Fruit fly (Drosophila melanogaster): ENCODE data around the gene Gyc32E.

Gyc32E gene

DNA sequence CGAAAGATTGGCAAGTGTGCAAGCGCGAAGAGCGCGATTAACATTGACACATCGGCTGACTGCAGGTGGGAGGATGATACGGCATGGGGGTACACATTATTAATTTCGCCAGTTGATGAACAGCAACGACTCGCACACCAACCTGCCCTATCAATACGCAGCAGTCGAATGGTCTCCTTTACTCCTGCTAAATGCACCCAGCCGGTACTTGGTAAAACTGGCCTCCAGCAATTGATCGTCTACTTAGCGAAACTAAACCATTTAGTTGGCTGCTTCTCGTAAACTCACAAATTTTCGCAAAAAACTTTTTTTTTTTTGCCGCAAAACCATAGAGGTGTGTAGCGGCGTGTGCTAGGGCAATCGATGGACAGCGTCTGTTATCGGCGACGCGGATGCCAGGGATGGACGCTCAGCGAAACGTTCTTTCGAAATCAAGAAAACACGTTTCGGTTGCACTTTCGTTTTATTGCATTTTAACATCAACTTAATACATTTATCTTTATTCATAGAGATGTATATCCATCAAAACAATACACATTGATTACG, 48.3 kb downstream of the Gyc32E start, which contains the start of gene Ge-1 (continued):
- TF ChIP-seq CG15696 (tag; optimal IDR thresholded peaks at IDR 0.05) (no peak), amos (GFP tag; IDR thresholded peaks at IDR 0.05; ENCODE audit: partially characterized antibody) (peak; percentile 58), CG17829 (tag; optimal IDR thresholded peaks at IDR 0.05) (peak; percentile 25), CG7357 (GFP tag; IDR thresholded peaks at IDR 0.05) (no peak), Med (GFP tag) (peak; percentile 76), CG17385 (GFP tag; optimal IDR thresholded peaks at IDR 0.05) (no peak), Dip2 (GFP tag; IDR thresholded peaks at IDR 0.05) (no peak), Dek (tag; optimal IDR thresholded peaks at IDR 0.05) (no peak), CG2875 (GFP tag; optimal IDR thresholded peaks at IDR 0.05) (no peak), jigr1 (GFP tag; IDR thresholded peaks at IDR 0.05) (no peak), crp (GFP tag; optimal IDR thresholded peaks at IDR 0.05) (peak in 1 of 2 experiments; percentile 4), zf30C (GFP tag; optimal IDR thresholded peaks at IDR 0.05) (no peak), CG34422 (GFP tag; IDR thresholded peaks at IDR 0.05) (peak; percentile 84; the same call in 2 of the 3 replicates), CG12391 (tag; optimal IDR thresholded peaks at IDR 0.05) (no peak), sr (GFP tag; IDR thresholded peaks at IDR 0.05) (no peak), Ets97D (GFP tag; optimal IDR thresholded peaks at IDR 0.05) (peak; percentile 26), hth (optimal IDR thresholded peaks at IDR 0.05) (no peak), CG3163 (GFP tag; optimal IDR thresholded peaks at IDR 0.05) (no peak), insv (GFP tag; optimal IDR thresholded peaks at IDR 0.05) (no peak), CG10321 (GFP tag; IDR thresholded peaks at IDR 0.05) (no peak), CG30020 (tag; optimal IDR thresholded peaks at IDR 0.05) (peak; percentile 46), emc (GFP tag; optimal IDR thresholded peaks at IDR 0.05) (no peak), Dp (GFP tag; optimal IDR thresholded peaks at IDR 0.05) (peak; percentile 60), zfh2 (GFP tag; optimal IDR thresholded peaks at IDR 0.05) (no peak), CG9727 (GFP tag; optimal IDR thresholded peaks at IDR 0.05) (no peak), CG17612 (GFP tag; IDR thresholded peaks at IDR 0.05) (no peak), grau (tag; optimal IDR thresholded peaks at IDR 0.05) (no peak), CG8388 (GFP tag; optimal IDR thresholded peaks at IDR 0.05) (no peak), Neu2 (GFP tag; optimal IDR thresholded peaks at IDR 0.05; ENCODE audit: borderline replicate concordance) (no peak), Antp (GFP tag; optimal IDR thresholded peaks at IDR 0.05) (no peak), gsb-n (tag; optimal IDR thresholded peaks at IDR 0.05) (no peak)

DNA sequence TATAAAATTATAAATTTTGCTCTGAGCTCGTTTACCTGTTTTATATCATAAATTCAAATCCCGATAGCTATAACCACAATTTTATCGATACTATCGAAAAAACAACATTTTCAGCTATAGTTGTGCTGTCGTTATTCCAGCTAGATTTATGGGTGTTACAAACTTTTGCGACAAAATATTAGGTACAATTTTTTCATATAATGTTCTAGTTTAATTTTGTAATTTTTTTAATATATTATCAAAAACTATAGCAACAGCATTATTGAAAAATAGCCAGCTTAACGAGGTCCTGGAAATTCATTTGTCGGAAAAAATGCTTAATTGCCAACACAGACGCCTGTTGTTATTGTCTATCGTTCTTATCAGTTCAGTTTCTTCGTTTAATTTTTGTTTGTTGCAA, 57.8 kb downstream of the Gyc32E start, which contains the start of gene Wdr59:
Gene Wdr59 (plus strand): TSS at position 334 of the 400 bp plus-strand sequence.
- TF ChIP-seq HLH4C (GFP tag; IDR thresholded peaks at IDR 0.05; ENCODE audit: partially characterized antibody) (peak; percentile 73), al (GFP tag; IDR thresholded peaks at IDR 0.05) (peak; percentile 26; the same call in 1 of the 2 replicates), CG9817 (tag; optimal IDR thresholded peaks at IDR 0.05) (peak; percentile 42), CG15479 (GFP tag; optimal IDR thresholded peaks at IDR 0.05) (no peak), CG16815 (GFP tag; optimal IDR thresholded peaks at IDR 0.05) (peak; percentile 16), CG6765 (GFP tag; optimal IDR thresholded peaks at IDR 0.05) (no peak), esg (GFP tag; conservative IDR thresholded peaks at IDR 0.05) (0 out of 2 replicates have a peak, but pooled peaks have one; percentile 9), rib (GFP tag; IDR thresholded peaks at IDR 0.05) (no peak), aop (GFP tag; IDR thresholded peaks at IDR 0.05) (no peak), Trl (optimal IDR thresholded peaks at IDR 0.05) (no peak), Trl (GFP tag; optimal IDR thresholded peaks at IDR 0.05) (no peak), Blimp-1 (GFP tag; optimal IDR thresholded peaks at IDR 0.05) (no peak), CG1603 (tag; optimal IDR thresholded peaks at IDR 0.05) (no peak), CG7839 (tag; optimal IDR thresholded peaks at IDR 0.05) (no peak), pros (GFP tag; optimal IDR thresholded peaks at IDR 0.05) (no peak), trem (tag; optimal IDR thresholded peaks at IDR 0.05) (peak; percentile 67), sisA (GFP tag; IDR thresholded peaks at IDR 0.05) (no peak), fd64A (GFP tag; optimal IDR thresholded peaks at IDR 0.05) (no peak), CG11560 (tag; IDR thresholded peaks at IDR 0.05) (no peak), ham (GFP tag; IDR thresholded peaks at IDR 0.05) (no peak), cato (GFP tag; optimal IDR thresholded peaks at IDR 0.05; ENCODE audit: borderline replicate concordance) (no peak)

All from whole organism, embryonic.